Worm (Caenorhabditis elegans) whole organism, early embryonic: ENCODE results near the gene Y77E11A.23.

Source experiments
- B0310.2 ChIP-seq: sonication (generic microtip); optimal IDR thresholded peaks from 2 replicates; lab custom pipeline; 2016; ENCODE audit warnings: mild to moderate bottlenecking, missing genetic modification characterization, missing compliant biosample characterization
- F13C5.2 ChIP-seq: sonication (generic microtip); optimal IDR thresholded peaks from 2 replicates; lab custom pipeline; 2017; ENCODE audit warnings: mild to moderate bottlenecking, missing genetic modification characterization, inconsistent platforms, missing compliant biosample characterization
- aly-1 ChIP-seq: sonication (generic microtip); optimal IDR thresholded peaks from 2 replicates; lab custom pipeline; 2016; ENCODE audit warnings: missing genetic modification characterization, missing compliant biosample characterization
- ama-1 ChIP-seq: fragments of 150-350 bp; optimal IDR thresholded peaks from 2 replicates; lab custom pipeline; 2014
- ceh-13 ChIP-seq: fragments of 200-800 bp; sonication (Bioruptor generic); optimal IDR thresholded peaks from 2 replicates; lab custom pipeline; 2018; ENCODE audit warnings: mild to moderate bottlenecking, missing genetic modification characterization, missing compliant biosample characterization
- ceh-36 ChIP-seq: sonication (generic microtip); optimal IDR thresholded peaks from 2 replicates; lab custom pipeline; 2016; ENCODE audit warnings: missing genetic modification characterization, inconsistent platforms, missing compliant biosample characterization
- ets-7 ChIP-seq: sonication (generic microtip); optimal IDR thresholded peaks from 2 replicates; lab custom pipeline; 2016; ENCODE audit warnings: missing genotype, missing genetic modification characterization, missing compliant biosample characterization
- flt-1 ChIP-seq: fragments of 200-800 bp; sonication (Bioruptor generic); IDR thresholded peaks from 2 replicates; pipeline ENCODE4 v1.3.6; 2022; ENCODE audit warnings: missing genetic modification characterization, missing compliant biosample characterization
- hmbx-1 ChIP-seq: sonication (generic microtip); optimal IDR thresholded peaks from 2 replicates; lab custom pipeline; 2016; ENCODE audit warnings: mild to moderate bottlenecking, missing genetic modification characterization, missing compliant biosample characterization
- hmg-4 ChIP-seq: fragments of 200-800 bp; sonication (Bioruptor generic); optimal IDR thresholded peaks from 2 replicates; lab custom pipeline; 2018; ENCODE audit warnings: mild to moderate bottlenecking, missing genetic modification characterization, missing compliant biosample characterization
- hnd-1 ChIP-seq: sonication (generic microtip); optimal IDR thresholded peaks from 2 replicates; lab custom pipeline; 2016; ENCODE audit warnings: missing genetic modification characterization, missing compliant biosample characterization
- pes-1 ChIP-seq: fragments of 200-800 bp; sonication (Bioruptor generic); IDR thresholded peaks from 2 replicates; pipeline ENCODE4 v1.3.6; 2022; ENCODE audit warnings: missing genetic modification reagents, missing genetic modification characterization, missing compliant biosample characterization
- scrt-1 ChIP-seq: fragments of 200-800 bp; sonication (Bioruptor generic); IDR thresholded peaks from 2 replicates; pipeline ENCODE4 v1.3.6; 2022; ENCODE audit warnings: missing genetic modification characterization, missing compliant biosample characterization
- sea-1 ChIP-seq: fragments of 200-800 bp; sonication (Bioruptor generic); conservative IDR thresholded peaks from 2 replicates; pipeline ENCODE4 v1.3.6; 2022; ENCODE audit warnings: missing genetic modification characterization, missing compliant biosample characterization
- tbx-11 ChIP-seq: fragments of 200-800 bp; sonication (Bioruptor generic); IDR thresholded peaks from 2 replicates; pipeline ENCODE4 v1.3.6; 2022; ENCODE audit warnings: missing genetic modification characterization, missing compliant biosample characterization
- tbx-37 ChIP-seq: fragments of 200-800 bp; sonication (Bioruptor generic); conservative IDR thresholded peaks from 2 replicates; pipeline ENCODE4 v1.3.6; 2022; ENCODE audit warnings: missing genetic modification reagents, missing genetic modification characterization, missing compliant biosample characterization
- tra-4 ChIP-seq: sonication (generic microtip); optimal IDR thresholded peaks from 2 replicates; lab custom pipeline; 2017; ENCODE audit warnings: missing genetic modification characterization, missing compliant biosample characterization

The Y77E11A.23 gene

DNA sequence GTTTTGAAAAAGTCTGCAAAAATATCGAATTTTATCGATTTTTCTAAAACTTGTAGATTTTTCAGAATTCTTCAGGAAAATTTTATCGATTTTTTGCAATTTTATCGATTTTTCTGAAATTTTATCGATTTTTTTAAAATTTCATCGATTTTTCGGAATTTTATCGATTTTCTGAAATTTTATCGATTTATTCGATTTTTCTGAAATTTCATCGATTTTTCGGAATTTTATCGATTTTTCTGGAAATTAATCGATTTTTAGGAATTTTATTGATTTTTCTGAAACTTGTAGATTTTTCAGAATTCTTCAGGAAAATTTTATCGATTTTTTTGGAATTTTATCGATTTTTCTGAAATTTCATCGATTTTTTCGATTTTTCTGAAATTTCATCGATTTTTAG is 22.0 kb downstream of the Y77E11A.23 start:
- TF ChIP-seq hmg-4 (no peak), B0310.2 (tag; lab: Kevin White, UChicago) (no peak), pes-1 (GFP tag; lab: Robert Waterston, UW) (no peak), hmbx-1 (no peak), tra-4 (no peak), ceh-13 (no peak), ceh-36 (no peak), F13C5.2 (tag; lab: Kevin White, UChicago) (no peak), ets-7 (no peak), scrt-1 (GFP tag; lab: Robert Waterston, UW) (no peak), hnd-1 (tag; lab: Kevin White, UChicago) (no peak), tbx-37 (GFP tag; lab: Robert Waterston, UW) (no peak)

DNA sequence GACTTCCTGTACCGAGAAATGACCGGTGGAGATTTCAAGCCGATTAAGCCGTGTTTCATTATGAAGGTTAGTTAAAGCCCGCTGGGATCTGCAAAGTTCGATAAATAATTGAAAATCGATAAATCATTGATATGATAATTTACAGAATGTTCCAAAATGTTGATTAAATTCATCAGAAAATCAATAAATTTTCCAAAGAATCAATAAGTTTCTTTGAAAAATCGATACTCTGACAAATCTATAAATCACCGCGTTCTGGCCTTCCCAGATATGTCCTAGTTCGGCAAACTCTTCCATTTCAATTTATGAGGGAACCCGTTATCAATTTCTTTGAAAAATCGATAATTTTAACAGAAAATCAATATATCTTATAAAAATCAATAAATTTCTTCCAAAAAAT is 22.7 kb downstream of the Y77E11A.23 start:
- TF ChIP-seq flt-1 (GFP tag; lab: Robert Waterston, UW) (no peak), tra-4 (no peak), pes-1 (GFP tag; lab: Robert Waterston, UW) (no peak), ama-1 (lab: Kevin White, UChicago) (no peak), scrt-1 (GFP tag; lab: Robert Waterston, UW) (no peak), ets-7 (no peak), ceh-36 (no peak), hmbx-1 (no peak), hnd-1 (tag; lab: Kevin White, UChicago) (no peak), tbx-11 (GFP tag; lab: Robert Waterston, UW) (no peak), hmg-4 (no peak), ceh-13 (no peak), F13C5.2 (tag; lab: Kevin White, UChicago) (no peak), B0310.2 (tag; lab: Kevin White, UChicago) (no peak), aly-1 (tag; lab: Kevin White, UChicago) (no peak), sea-1 (GFP tag; lab: Robert Waterston, UW) (no peak), tbx-37 (GFP tag; lab: Robert Waterston, UW) (no peak)

DNA sequence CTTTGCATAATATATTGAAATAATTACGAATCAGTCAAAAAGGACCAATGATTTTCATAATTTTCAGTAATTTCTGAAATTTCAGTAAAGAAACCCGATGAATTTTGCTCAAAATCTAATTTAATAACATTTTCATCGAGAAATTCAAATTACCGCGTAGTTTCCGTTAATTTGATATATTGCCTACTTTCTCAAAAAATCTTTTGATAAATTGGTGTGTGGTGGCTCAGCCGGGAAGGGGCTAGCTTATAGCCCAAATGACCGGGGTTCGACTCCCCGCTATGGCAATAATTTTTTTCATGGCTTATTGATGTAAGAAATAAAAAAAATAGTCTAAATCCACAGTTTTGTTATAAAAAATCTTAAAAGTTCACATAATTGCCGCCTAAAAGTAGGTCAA is 23.1 kb downstream of the Y77E11A.23 start:
- TF ChIP-seq aly-1 (tag; lab: Kevin White, UChicago), result no peak

DNA sequence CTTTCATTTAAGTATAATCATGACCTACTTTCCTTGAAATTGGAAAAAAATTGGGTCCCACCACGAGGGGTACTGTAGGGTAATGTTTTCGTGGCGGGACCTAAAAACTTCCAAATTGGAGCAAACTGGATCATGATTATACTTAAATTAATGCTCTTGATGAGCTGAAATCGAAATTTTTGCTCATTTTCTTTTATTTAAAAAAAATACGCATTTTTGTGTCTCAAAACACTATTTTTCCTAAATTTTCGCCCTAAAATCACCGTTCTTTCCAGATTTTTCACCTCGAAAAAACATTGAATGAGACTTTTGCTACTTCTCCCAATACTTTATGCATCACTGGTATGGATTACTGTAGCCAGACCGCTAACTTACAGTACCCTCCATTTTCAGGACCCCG is 23.9 kb downstream of the Y77E11A.23 start, which contains the start of gene spp-31:
Gene spp-31 (plus strand): TSS at position 301 of the 400 bp plus-strand sequence.
- TF ChIP-seq tbx-37 (GFP tag; lab: Robert Waterston, UW) (no peak), ceh-36 (no peak), ama-1 (lab: Kevin White, UChicago) (no peak), F13C5.2 (tag; lab: Kevin White, UChicago) (no peak), ceh-13 (no peak), flt-1 (GFP tag; lab: Robert Waterston, UW) (no peak)

ce11 chrIV:1405780-1406179 is 24.4 kb downstream of the Y77E11A.23 start:
- TF ChIP-seq hmbx-1 (no peak), ceh-13 (no peak), hmg-4 (no peak), ceh-36 (no peak), scrt-1 (GFP tag; lab: Robert Waterston, UW) (no peak), flt-1 (GFP tag; lab: Robert Waterston, UW) (no peak), F13C5.2 (tag; lab: Kevin White, UChicago) (no peak)

DNA sequence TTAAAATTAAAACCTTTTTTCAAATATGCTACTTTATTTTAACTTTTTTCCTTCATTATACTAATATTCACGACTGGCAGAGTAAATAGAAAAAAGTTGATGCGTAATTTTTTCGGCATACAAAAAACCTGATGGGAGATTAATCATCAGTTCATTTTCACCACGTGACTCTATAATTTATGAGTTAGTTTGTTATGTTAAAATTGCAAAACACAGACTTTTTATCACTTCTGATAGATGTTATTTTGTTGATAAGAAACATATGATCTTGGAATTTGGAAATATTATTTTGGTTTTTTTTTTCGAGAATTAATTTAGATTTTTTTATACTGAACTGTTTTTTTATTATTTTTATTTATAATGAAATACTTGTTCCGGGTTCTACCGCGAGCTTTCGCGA is 26.2 kb downstream of the Y77E11A.23 start:
- no peak for TF ChIP-seq ama-1 (lab: Kevin White, UChicago)
- no peak for TF ChIP-seq ceh-13
- TF ChIP-seq pes-1 (GFP tag; lab: Robert Waterston, UW), result no peak

- TF ChIP-seq tbx-37 (GFP tag; lab: Robert Waterston, UW), result no peak
- TF ChIP-seq B0310.2 (tag; lab: Kevin White, UChicago), result no peak
- TF ChIP-seq ets-7, result no peak
Observed at ce11 chrIV:1400016-1400415, 30.2 kb downstream of the Y77E11A.23 start.

- TF ChIP-seq aly-1 (tag; lab: Kevin White, UChicago) (no peak), scrt-1 (GFP tag; lab: Robert Waterston, UW) (no peak), ama-1 (lab: Kevin White, UChicago) (no peak), tbx-37 (GFP tag; lab: Robert Waterston, UW) (no peak), sea-1 (GFP tag; lab: Robert Waterston, UW) (no peak), hmg-4 (no peak)
Observed at ce11 chrIV:1397895-1398294, 32.3 kb downstream of the Y77E11A.23 start.

- TF ChIP-seq tra-4 (no peak), flt-1 (GFP tag; lab: Robert Waterston, UW) (no peak), sea-1 (GFP tag; lab: Robert Waterston, UW) (no peak), scrt-1 (GFP tag; lab: Robert Waterston, UW) (no peak), hnd-1 (tag; lab: Kevin White, UChicago) (no peak), ets-7 (no peak), ceh-13 (no peak), F13C5.2 (tag; lab: Kevin White, UChicago) (no peak), hmg-4 (no peak), hmbx-1 (no peak), pes-1 (GFP tag; lab: Robert Waterston, UW) (no peak), ceh-36 (no peak), B0310.2 (tag; lab: Kevin White, UChicago) (no peak), tbx-11 (GFP tag; lab: Robert Waterston, UW) (no peak), tbx-37 (GFP tag; lab: Robert Waterston, UW) (no peak), ama-1 (lab: Kevin White, UChicago) (no peak), aly-1 (tag; lab: Kevin White, UChicago) (no peak)
Observed at ce11 chrIV:1394077-1394476, 36.1 kb downstream of the Y77E11A.23 start.
